Worm (Caenorhabditis elegans): ENCODE data around the gene ZK666.2.

The ZK666.2 gene

ce11 chrII:10486738-10487137 is 15.0 kb upstream of the ZK666.2 start, which contains the start of gene ZK666.15:
TSS of gene ZK666.15 (plus strand) at chrII:10487038.
- TF ChIP-seq F44E2.7 (GFP tag; IDR thresholded peaks at IDR 0.05) (no peak), zfp-3 (GFP tag; conservative IDR thresholded peaks at IDR 0.05) (no peak), cey-2 (tag; optimal IDR thresholded peaks at IDR 0.05; ENCODE audit: borderline replicate concordance, insufficient read depth) (no peak)

- TF ChIP-seq T20F7.1 (GFP tag; optimal IDR thresholded peaks at IDR 0.05): no peak
- TF ChIP-seq nhr-28 (tag; optimal IDR thresholded peaks at IDR 0.05): peak; percentile 76
- peak; percentile 91 for TF ChIP-seq pqm-1 (tag; optimal IDR thresholded peaks at IDR 0.05)
- TF ChIP-seq snpc-1.2 (GFP tag; IDR thresholded peaks at IDR 0.05): no peak
- TF ChIP-seq php-3 (GFP tag; IDR thresholded peaks at IDR 0.05): peak; percentile 71
- no peak for TF ChIP-seq ztf-7 (tag; optimal IDR thresholded peaks at IDR 0.05)
- peak in 1 of 2 experiments; percentile 66 for TF ChIP-seq unc-62 (GFP tag; optimal IDR thresholded peaks at IDR 0.05 in 1 of 2)
- TF ChIP-seq unc-62 (tag; optimal IDR thresholded peaks at IDR 0.05): no peak
- peak; percentile 61 for TF ChIP-seq dmd-6 (GFP tag; IDR thresholded peaks at IDR 0.05)
- no peak for TF ChIP-seq hmg-1.1 (GFP tag; IDR thresholded peaks at IDR 0.05)
- peak; percentile 65 for TF ChIP-seq aha-1 (tag)
- TF ChIP-seq lim-7 (GFP tag; IDR thresholded peaks at IDR 0.05): no peak
- TF ChIP-seq hlh-11 (tag; optimal IDR thresholded peaks at IDR 0.05): peak; percentile 44
These were observed 13.9 kb upstream of the ZK666.2 start for ce11 chrII:10485640-10486039.

- no peak for TF ChIP-seq nhr-77 (tag; optimal IDR thresholded peaks at IDR 0.05)
- TF ChIP-seq unc-62 (GFP tag; optimal IDR thresholded peaks at IDR 0.05 in 1 of 2): peak in 1 of 2 experiments; percentile 91
- no peak for TF ChIP-seq unc-62 (tag; optimal IDR thresholded peaks at IDR 0.05)
- no peak for TF ChIP-seq madf-5 (GFP tag; IDR thresholded peaks at IDR 0.05)
These were observed 12.2 kb upstream of the ZK666.2 start for ce11 chrII:10483860-10484259.

- TF ChIP-seq hlh-11 (tag; optimal IDR thresholded peaks at IDR 0.05) (peak; percentile 2), hif-1 (tag; optimal IDR thresholded peaks at IDR 0.05) (peak in 1 of 2 experiments; percentile 84), zag-1 (tag; optimal IDR thresholded peaks at IDR 0.05) (no peak), dmd-6 (GFP tag; IDR thresholded peaks at IDR 0.05) (peak; percentile 50; the same call in 1 of the 2 replicates), lin-13 (GFP tag; optimal IDR thresholded peaks at IDR 0.05) (no peak), dve-1 (tag; optimal IDR thresholded peaks at IDR 0.05; ENCODE audit: insufficient read depth) (peak; percentile 13), aha-1 (tag) (peak; percentile 77), pqm-1 (tag; optimal IDR thresholded peaks at IDR 0.05) (peak; percentile 84), nhr-28 (tag; optimal IDR thresholded peaks at IDR 0.05) (peak; percentile 61), mdt-29 (GFP tag; IDR thresholded peaks at IDR 0.05) (no peak), php-3 (GFP tag; IDR thresholded peaks at IDR 0.05) (0 out of 2 replicates have a peak, but pooled peaks have one; percentile 40), ama-1 (optimal IDR thresholded peaks at IDR 0.05) (no peak), daf-16 (GFP tag; optimal IDR thresholded peaks at IDR 0.05) (no peak), daf-16 (tag; optimal IDR thresholded peaks at IDR 0.05) (peak; percentile 81), unc-62 (GFP tag; optimal IDR thresholded peaks at IDR 0.05 in 1 of 2) (peak in 1 of 2 experiments; percentile 27), unc-62 (tag; optimal IDR thresholded peaks at IDR 0.05) (no peak), D1046.2 (GFP tag; IDR thresholded peaks at IDR 0.05) (no peak), Y75B8A.6 (GFP tag; IDR thresholded peaks at IDR 0.05) (no peak)
These were observed 11.2 kb upstream of the ZK666.2 start for ce11 chrII:10482899-10483298.

ce11 chrII:10481824-10482556 is 10.3 kb upstream of the ZK666.2 start, which contains the start of the genes clec-60 and ZK666.11:
TSS of gene clec-60 (minus strand) at chrII:10481874.
TSS of gene ZK666.11 (plus strand) at chrII:10482522.
- TF ChIP-seq pqm-1 (tag; optimal IDR thresholded peaks at IDR 0.05) (peak; percentile 2), hlh-11 (tag; optimal IDR thresholded peaks at IDR 0.05) (peak; percentile 37), aha-1 (tag) (no peak), nhr-28 (tag; optimal IDR thresholded peaks at IDR 0.05) (peak; percentile 73), dmd-6 (GFP tag; IDR thresholded peaks at IDR 0.05) (peak; percentile 27; the same call in 1 of the 2 replicates)

ce11 chrII:10480043-10480442 is 8.4 kb upstream of the ZK666.2 start:
- TF ChIP-seq T26A8.4 (GFP tag; IDR thresholded peaks at IDR 0.05): no peak
- TF ChIP-seq aha-1 (tag): peak; percentile 91

Data from whole organism, L4 larva.